Worm (Caenorhabditis elegans): Measurements from ENCODE around the gene F47D12.3.

Gene F47D12.3

DNA sequence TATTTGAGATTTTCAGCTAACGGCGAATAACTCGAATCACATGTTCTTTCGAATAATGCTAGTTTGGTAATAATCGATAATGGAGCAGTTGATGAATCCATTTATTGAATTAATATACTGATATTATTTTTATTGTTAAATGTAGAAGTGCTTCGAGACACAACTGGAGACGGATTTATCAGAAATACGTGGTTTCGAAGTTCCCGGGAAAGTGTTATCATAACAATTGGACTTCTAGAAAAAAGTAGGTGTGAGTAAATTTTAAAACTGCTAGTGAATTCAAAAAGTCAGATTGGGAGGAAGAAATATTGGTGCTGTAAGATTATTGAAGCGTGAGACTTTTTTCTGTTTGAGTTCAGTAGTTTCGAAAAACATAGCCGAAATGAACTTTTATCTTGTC, 38.1 kb upstream of the F47D12.3 start, which contains the start of gene srg-2:
srg-2 (minus strand) TSS at position 101 of the 400 bp plus-strand sequence.
- TF ChIP-seq tbx-8 (GFP tag; optimal IDR thresholded peaks at IDR 0.05) (no peak), ceh-39 (tag; optimal IDR thresholded peaks at IDR 0.05) (no peak), unc-39 (tag; optimal IDR thresholded peaks at IDR 0.05) (no peak), sem-2 (GFP tag; optimal IDR thresholded peaks at IDR 0.05) (no peak), nhr-76 (tag; optimal IDR thresholded peaks at IDR 0.05) (no peak), cnd-1 (tag; optimal IDR thresholded peaks at IDR 0.05) (no peak), ceh-43 (GFP tag; optimal IDR thresholded peaks at IDR 0.05) (no peak), blmp-1 (tag; optimal IDR thresholded peaks at IDR 0.05) (no peak), bed-3 (GFP tag; optimal IDR thresholded peaks at IDR 0.05) (no peak), ceh-83 (GFP tag; optimal IDR thresholded peaks at IDR 0.05) (no peak), drap-1 (GFP tag; optimal IDR thresholded peaks at IDR 0.05) (no peak), snpc-4 (tag; optimal IDR thresholded peaks at IDR 0.05) (no peak), nhr-2 (tag; optimal IDR thresholded peaks at IDR 0.05) (no peak), hlh-1 (tag; optimal IDR thresholded peaks at IDR 0.05) (no peak), nhr-28 (tag; optimal IDR thresholded peaks at IDR 0.05) (no peak), elt-1 (tag; optimal IDR thresholded peaks at IDR 0.05; ENCODE audit: borderline replicate concordance, insufficient read depth) (no peak), sptf-1 (tag; optimal IDR thresholded peaks at IDR 0.05) (no peak), ztf-11 (tag; optimal IDR thresholded peaks at IDR 0.05) (no peak), zip-8 (tag; optimal IDR thresholded peaks at IDR 0.05) (no peak)

DNA sequence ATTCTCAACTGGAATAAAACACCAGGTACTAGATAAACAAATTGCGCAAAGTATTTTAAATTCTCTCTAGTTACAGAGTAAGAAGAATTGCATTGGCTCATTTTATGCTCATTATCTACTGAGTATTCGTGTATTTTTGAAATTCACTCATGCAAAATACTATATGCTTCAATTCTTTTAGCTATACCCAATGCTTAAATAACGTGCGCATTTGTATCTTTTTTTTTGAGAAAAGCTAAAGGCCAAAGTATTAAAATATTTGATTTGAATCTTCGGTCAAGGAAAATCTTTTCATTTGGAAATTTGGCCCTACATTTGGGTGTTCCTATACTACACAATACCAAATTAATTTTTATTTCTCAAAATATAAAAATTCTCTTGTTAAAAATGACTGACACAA, 36.3 kb upstream of the F47D12.3 start, which contains the start of gene srg-4:
srg-4 (minus strand) TSS at position 101 of the 400 bp plus-strand sequence.
- TF ChIP-seq sptf-1 (tag; optimal IDR thresholded peaks at IDR 0.05) (no peak), ces-1 (GFP tag; optimal IDR thresholded peaks at IDR 0.05) (no peak), M03D4.4 (tag; optimal IDR thresholded peaks at IDR 0.05) (no peak), cnd-1 (tag; optimal IDR thresholded peaks at IDR 0.05) (no peak), ztf-11 (tag; optimal IDR thresholded peaks at IDR 0.05) (no peak), tbx-8 (GFP tag; optimal IDR thresholded peaks at IDR 0.05) (no peak), blmp-1 (tag; optimal IDR thresholded peaks at IDR 0.05) (no peak), hlh-1 (tag; optimal IDR thresholded peaks at IDR 0.05) (no peak), elt-1 (tag; optimal IDR thresholded peaks at IDR 0.05; ENCODE audit: borderline replicate concordance, insufficient read depth) (no peak), bed-3 (GFP tag; optimal IDR thresholded peaks at IDR 0.05) (no peak), zip-8 (tag; optimal IDR thresholded peaks at IDR 0.05) (no peak), elt-3 (tag; optimal IDR thresholded peaks at IDR 0.05) (no peak), mab-5 (tag; optimal IDR thresholded peaks at IDR 0.05) (no peak), mls-2 (tag; optimal IDR thresholded peaks at IDR 0.05) (no peak)

DNA sequence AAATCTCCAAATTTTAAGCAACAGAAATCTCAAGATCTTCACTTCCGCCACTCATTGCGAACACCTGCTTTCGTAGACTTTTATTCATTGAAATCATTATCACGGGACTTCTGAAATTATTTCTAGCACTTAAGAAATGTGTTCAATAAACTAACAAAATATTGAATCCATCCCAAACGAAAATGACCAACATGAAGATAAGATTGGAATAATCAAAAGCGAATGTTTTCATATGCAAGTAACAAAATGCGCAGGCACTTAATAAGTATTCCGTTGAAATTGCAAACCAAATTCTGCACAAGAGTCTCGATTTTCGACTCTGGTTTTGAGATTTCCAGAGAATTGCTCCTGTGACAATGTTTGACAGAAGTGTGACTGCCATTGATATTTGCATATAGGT, 33.8 kb upstream of the F47D12.3 start, which contains the start of gene srg-5:
srg-5 (minus strand) TSS at position 101 of the 400 bp plus-strand sequence.
- TF ChIP-seq lin-13 (tag; optimal IDR thresholded peaks at IDR 0.05) (no peak), blmp-1 (tag; optimal IDR thresholded peaks at IDR 0.05) (no peak), ceh-83 (GFP tag; optimal IDR thresholded peaks at IDR 0.05) (no peak), lsy-2 (tag; optimal IDR thresholded peaks at IDR 0.05) (no peak), drap-1 (GFP tag; optimal IDR thresholded peaks at IDR 0.05) (no peak), mls-2 (tag; optimal IDR thresholded peaks at IDR 0.05) (no peak), pha-4 (tag; optimal IDR thresholded peaks at IDR 0.05) (no peak), nhr-2 (tag; optimal IDR thresholded peaks at IDR 0.05) (no peak), snpc-4 (tag; optimal IDR thresholded peaks at IDR 0.05) (no peak), mab-5 (tag; optimal IDR thresholded peaks at IDR 0.05) (no peak), unc-120 (tag; optimal IDR thresholded peaks at IDR 0.05; ENCODE audit: poor library complexity, severe bottlenecking) (no peak), tbx-8 (GFP tag; optimal IDR thresholded peaks at IDR 0.05) (no peak)

DNA sequence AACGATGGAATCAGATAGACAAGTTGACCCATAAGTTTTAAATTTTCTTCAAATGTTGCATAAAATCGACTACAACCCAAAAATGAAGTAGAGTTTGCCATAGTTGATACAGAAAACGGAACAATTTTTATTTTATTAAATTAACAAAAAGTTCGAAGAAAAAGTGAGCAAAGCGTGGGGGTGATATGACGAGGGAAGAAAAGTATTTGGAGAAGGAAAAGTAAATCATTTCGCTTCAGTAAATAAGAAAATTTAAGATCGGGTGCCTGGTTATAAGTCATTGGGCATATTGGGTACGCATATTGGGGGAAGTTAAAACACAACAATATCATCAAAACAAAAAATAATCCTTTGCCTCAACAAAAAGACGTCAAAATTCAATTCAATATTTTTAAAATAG, 32.4 kb upstream of the F47D12.3 start, which contains the start of gene srg-6:
srg-6 (minus strand) TSS at position 101 of the 400 bp plus-strand sequence.
- TF ChIP-seq pha-4 (tag; optimal IDR thresholded peaks at IDR 0.05) (no peak), ceh-83 (GFP tag; optimal IDR thresholded peaks at IDR 0.05) (no peak), snpc-4 (tag; optimal IDR thresholded peaks at IDR 0.05) (no peak), ceh-43 (GFP tag; optimal IDR thresholded peaks at IDR 0.05) (no peak), elt-3 (tag; optimal IDR thresholded peaks at IDR 0.05) (no peak), tbx-8 (GFP tag; optimal IDR thresholded peaks at IDR 0.05) (no peak), nhr-12 (tag; optimal IDR thresholded peaks at IDR 0.05) (no peak), sem-2 (GFP tag; optimal IDR thresholded peaks at IDR 0.05) (no peak), flh-1 (GFP tag; optimal IDR thresholded peaks at IDR 0.05) (no peak), unc-62 (GFP tag; optimal IDR thresholded peaks at IDR 0.05) (no peak), ztf-11 (tag; optimal IDR thresholded peaks at IDR 0.05) (no peak), ceh-39 (tag; optimal IDR thresholded peaks at IDR 0.05) (no peak), nhr-28 (tag; optimal IDR thresholded peaks at IDR 0.05) (no peak), lsy-2 (tag; optimal IDR thresholded peaks at IDR 0.05) (no peak), cnd-1 (tag; optimal IDR thresholded peaks at IDR 0.05) (no peak), ces-1 (GFP tag; optimal IDR thresholded peaks at IDR 0.05) (no peak), mep-1 (tag; optimal IDR thresholded peaks at IDR 0.05) (no peak), bed-3 (GFP tag; optimal IDR thresholded peaks at IDR 0.05) (no peak), nhr-76 (tag; optimal IDR thresholded peaks at IDR 0.05) (no peak), lin-32 (GFP tag; optimal IDR thresholded peaks at IDR 0.05) (no peak)

Measured in whole organism, mixed stage, embryonic.